Worm (Caenorhabditis elegans) whole organism, mixed stage, embryonic: Measurements from ENCODE around the gene F45E12.5.

Experiments
- M03D4.4 ChIP-seq: sonication (generic microtip); optimal IDR thresholded peaks from 2 replicates; lab custom pipeline; 2017; ENCODE audit warnings: mild to moderate bottlenecking, missing genetic modification characterization, missing compliant biosample characterization
- bed-3 ChIP-seq: fragments of 200-800 bp; sonication (Bioruptor generic); optimal IDR thresholded peaks from 3 replicates; lab custom pipeline; 2018; ENCODE audit warnings: mild to moderate bottlenecking, missing genetic modification characterization, moderate library complexity, missing compliant biosample characterization
- ceh-39 ChIP-seq: fragments of 150-350 bp; optimal IDR thresholded peaks from 2 replicates; lab custom pipeline; 2014; ENCODE audit warnings: missing biosample characterization, missing genetic modification characterization
- ceh-43 ChIP-seq: fragments of 200-800 bp; sonication (Bioruptor generic); optimal IDR thresholded peaks from 2 replicates; lab custom pipeline; 2018; ENCODE audit warnings: mild to moderate bottlenecking, missing genetic modification characterization, moderate library complexity, missing compliant biosample characterization
- ces-1 ChIP-seq: fragments of 150-350 bp; optimal IDR thresholded peaks from 2 replicates; lab custom pipeline; 2014; ENCODE audit warnings: missing biosample characterization, missing genetic modification reagents, missing genetic modification characterization
- cnd-1 ChIP-seq: fragments of 200-800 bp; sonication (Bioruptor generic); optimal IDR thresholded peaks from 2 replicates; lab custom pipeline; 2018; ENCODE audit warnings: mild to moderate bottlenecking, missing genetic modification characterization, missing compliant biosample characterization
- elt-1 ChIP-seq: sonication (generic microtip); optimal IDR thresholded peaks from 2 replicates; lab custom pipeline; 2017; ENCODE audit warnings: missing genetic modification characterization, mild to moderate bottlenecking, missing compliant biosample characterization, antibody characterized with exemption, moderate library complexity, borderline replicate concordance; ENCODE audit not compliant: insufficient read depth
- elt-3 ChIP-seq: fragments of 150-350 bp; optimal IDR thresholded peaks from 2 replicates; lab custom pipeline; 2014; ENCODE audit warnings: missing biosample characterization, missing genetic modification characterization
- ham-2 ChIP-seq: fragments of 200-800 bp; sonication (Bioruptor generic); optimal IDR thresholded peaks from 2 replicates; lab custom pipeline; 2018; ENCODE audit warnings: mild to moderate bottlenecking, missing genetic modification characterization, missing compliant biosample characterization
- hlh-1 ChIP-seq: fragments of 150-350 bp; optimal IDR thresholded peaks from 2 replicates; lab custom pipeline; 2014; ENCODE audit warnings: missing biosample characterization, missing genetic modification reagents, missing genetic modification characterization
- lin-13 ChIP-seq: fragments of 150-350 bp; optimal IDR thresholded peaks from 2 replicates; lab custom pipeline; 2014; ENCODE audit warnings: missing biosample characterization, missing genetic modification characterization
- lin-32 ChIP-seq: fragments of 200-800 bp; sonication (Bioruptor generic); optimal IDR thresholded peaks from 2 replicates; lab custom pipeline; 2018; ENCODE audit warnings: mild to moderate bottlenecking, missing genetic modification characterization, missing compliant biosample characterization
- lsy-2 ChIP-seq: fragments of 150-350 bp; optimal IDR thresholded peaks from 2 replicates; lab custom pipeline; 2014; ENCODE audit warnings: missing biosample characterization, missing genetic modification characterization
- mab-5 ChIP-seq: fragments of 150-350 bp; optimal IDR thresholded peaks from 2 replicates; lab custom pipeline; 2014; ENCODE audit warnings: missing biosample characterization, missing genetic modification characterization
- mep-1 ChIP-seq: fragments of 150-350 bp; optimal IDR thresholded peaks from 2 replicates; lab custom pipeline; 2017; ENCODE audit warnings: missing biosample characterization, missing genetic modification reagents, missing genetic modification characterization, inconsistent platforms
- mls-2 ChIP-seq: sonication (generic microtip); optimal IDR thresholded peaks from 2 replicates; lab custom pipeline; 2016; ENCODE audit warnings: mild to moderate bottlenecking, missing genetic modification characterization, moderate library complexity, missing compliant biosample characterization
- nhr-12 ChIP-seq: fragments of 150-350 bp; optimal IDR thresholded peaks from 2 replicates; lab custom pipeline; 2014; ENCODE audit warnings: missing biosample characterization, missing genetic modification characterization
- nhr-2 ChIP-seq: fragments of 150-350 bp; optimal IDR thresholded peaks from 2 replicates; lab custom pipeline; 2014; ENCODE audit warnings: missing biosample characterization, missing genetic modification characterization
- nhr-237 ChIP-seq: fragments of 150-350 bp; optimal IDR thresholded peaks from 2 replicates; lab custom pipeline; 2014; ENCODE audit warnings: missing biosample characterization, missing genetic modification characterization
- nhr-28 ChIP-seq: fragments of 150-350 bp; optimal IDR thresholded peaks from 2 replicates; lab custom pipeline; 2014; ENCODE audit warnings: missing biosample characterization, missing genetic modification characterization
- pha-4 ChIP-seq: fragments of 150-350 bp; optimal IDR thresholded peaks from 2 replicates; lab custom pipeline; 2018; ENCODE audit warnings: missing biosample characterization, missing genetic modification reagents, missing genetic modification characterization
- sem-2 ChIP-seq: fragments of 200-800 bp; sonication (Bioruptor generic); optimal IDR thresholded peaks from 2 replicates; lab custom pipeline; 2018; ENCODE audit warnings: mild to moderate bottlenecking, missing genetic modification characterization, missing compliant biosample characterization
- snpc-4 ChIP-seq: fragments of 150-350 bp; optimal IDR thresholded peaks from 2 replicates; lab custom pipeline; 2014; ENCODE audit warnings: missing biosample characterization, missing genetic modification characterization
- sptf-1 ChIP-seq: sonication (generic microtip); optimal IDR thresholded peaks from 2 replicates; lab custom pipeline; 2017; ENCODE audit warnings: mild to moderate bottlenecking, missing genetic modification characterization, moderate library complexity, missing compliant biosample characterization
- tbx-8 ChIP-seq: fragments of 200-800 bp; sonication (Bioruptor generic); optimal IDR thresholded peaks from 2 replicates; lab custom pipeline; 2018; ENCODE audit warnings: mild to moderate bottlenecking, missing genetic modification characterization, moderate library complexity, missing compliant biosample characterization
- unc-120 ChIP-seq: sonication (generic microtip); optimal IDR thresholded peaks from 2 replicates; lab custom pipeline; 2017; ENCODE audit warnings: missing genetic modification characterization, missing compliant biosample characterization; ENCODE audit not compliant: poor library complexity, severe bottlenecking
- unc-39 ChIP-seq: fragments of 150-350 bp; optimal IDR thresholded peaks from 2 replicates; lab custom pipeline; 2014; ENCODE audit warnings: missing biosample characterization, missing genetic modification characterization
- unc-62 ChIP-seq: fragments of 150-350 bp; optimal IDR thresholded peaks from 2 replicates; lab custom pipeline; 2014; ENCODE audit warnings: missing biosample characterization, missing genetic modification reagents, missing genetic modification characterization
- zip-8 ChIP-seq: fragments of 150-350 bp; optimal IDR thresholded peaks from 2 replicates; lab custom pipeline; 2014; ENCODE audit warnings: missing biosample characterization, missing genetic modification characterization
- ztf-11 ChIP-seq: fragments of 150-350 bp; optimal IDR thresholded peaks from 2 replicates; lab custom pipeline; 2014; ENCODE audit warnings: missing biosample characterization, missing genetic modification characterization

F45E12.5 gene

DNA sequence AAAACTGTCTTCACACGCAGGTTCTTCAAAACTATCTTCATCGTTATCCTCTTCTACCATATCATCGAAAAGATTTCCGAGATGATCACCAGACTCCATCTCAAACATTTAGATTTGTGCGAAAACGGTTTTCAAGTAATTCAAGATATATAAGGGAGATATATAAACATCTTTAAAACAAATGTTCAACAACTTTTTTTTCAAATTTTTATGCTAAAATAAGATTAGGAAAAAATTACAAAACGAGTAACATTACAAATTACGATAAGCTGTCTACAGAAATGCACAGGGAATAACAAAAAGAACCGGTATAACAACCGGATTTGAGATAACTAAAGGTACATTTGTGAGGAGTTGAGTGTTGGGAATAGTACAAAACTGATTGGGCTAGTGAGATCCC, 14.0 kb downstream of the F45E12.5 start, which contains the start of gene C30G12.6:
Gene C30G12.6, minus strand, starts transcription at position 101 of the 400 bp plus-strand sequence.
- no peak for TF ChIP-seq ces-1 (GFP tag; lab: Kevin White, UChicago)
- TF ChIP-seq elt-3, result no peak
- TF ChIP-seq mab-5 (tag; lab: Kevin White, UChicago), result no peak
- TF ChIP-seq bed-3, result no peak
- TF ChIP-seq sem-2 (GFP tag; lab: Kevin White, UChicago), result no peak
- no peak for TF ChIP-seq M03D4.4 (tag; lab: Kevin White, UChicago)
- TF ChIP-seq elt-1 (tag; lab: Kevin White, UChicago), result no peak
- no peak for TF ChIP-seq unc-62 (GFP tag; lab: Kevin White, UChicago)
- TF ChIP-seq sptf-1 (tag; lab: Kevin White, UChicago), result no peak
- TF ChIP-seq ztf-11 (tag; lab: Kevin White, UChicago), result no peak
- no peak for TF ChIP-seq ceh-43
- no peak for TF ChIP-seq unc-39 (tag; lab: Kevin White, UChicago)
- no peak for TF ChIP-seq lin-13 (tag; lab: Kevin White, UChicago)
- TF ChIP-seq hlh-1 (tag; lab: Kevin White, UChicago), result no peak
- TF ChIP-seq snpc-4 (tag; lab: Kevin White, UChicago), result no peak
- no peak for TF ChIP-seq unc-120 (tag; lab: Kevin White, UChicago)
- no peak for TF ChIP-seq ham-2 (GFP tag; lab: Kevin White, UChicago)
- TF ChIP-seq nhr-28 (tag; lab: Kevin White, UChicago), result no peak
- TF ChIP-seq pha-4 (tag; lab: Kevin White, UChicago), result no peak
- no peak for TF ChIP-seq zip-8 (tag; lab: Kevin White, UChicago)

DNA sequence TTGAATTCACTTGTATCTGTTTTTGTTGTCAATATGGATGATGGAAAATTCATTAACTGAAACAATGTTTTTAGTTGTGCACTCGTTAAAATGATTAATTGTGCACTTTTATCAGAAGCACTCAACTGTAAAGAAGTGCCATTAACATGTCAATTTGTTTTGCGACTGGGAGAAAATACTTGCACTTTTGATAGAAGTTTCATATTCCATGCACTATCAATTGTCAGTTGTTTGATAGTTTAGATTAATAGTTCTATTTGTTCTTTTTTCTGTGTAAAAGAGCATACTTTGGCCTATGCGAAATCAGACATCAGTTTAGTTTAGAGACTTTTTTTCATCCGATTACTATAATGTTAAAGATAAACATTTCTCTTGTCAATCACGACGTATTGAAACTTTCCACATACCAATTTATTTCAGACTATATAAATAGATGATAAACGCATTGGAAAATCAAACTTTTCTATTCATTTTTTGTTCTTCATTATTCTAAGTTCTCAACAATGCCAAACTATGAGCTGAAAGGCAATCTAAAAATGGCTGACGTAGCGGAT, 19.9 kb downstream of the F45E12.5 start, which contains the start of gene C30G12.2:
Gene C30G12.2, plus strand, starts transcription at position 504 of the 554 bp plus-strand sequence.
- TF ChIP-seq nhr-12 (tag; lab: Kevin White, UChicago), result no peak
- no peak for TF ChIP-seq unc-62 (GFP tag; lab: Kevin White, UChicago)
- TF ChIP-seq zip-8 (tag; lab: Kevin White, UChicago), result no peak
- TF ChIP-seq lsy-2 (tag; lab: Kevin White, UChicago), result no peak
- TF ChIP-seq lin-32 (GFP tag; lab: Kevin White, UChicago), result no peak
- TF ChIP-seq ceh-43, result no peak
- no peak for TF ChIP-seq pha-4 (tag; lab: Kevin White, UChicago)
- TF ChIP-seq mls-2, result no peak
- TF ChIP-seq lin-13 (tag; lab: Kevin White, UChicago), result no peak
- no peak for TF ChIP-seq ceh-39 (tag; lab: Kevin White, UChicago)
- no peak for TF ChIP-seq nhr-237
- TF ChIP-seq ham-2 (GFP tag; lab: Kevin White, UChicago), result no peak
- no peak for TF ChIP-seq nhr-28 (tag; lab: Kevin White, UChicago)
- no peak for TF ChIP-seq snpc-4 (tag; lab: Kevin White, UChicago)
- no peak for TF ChIP-seq sem-2 (GFP tag; lab: Kevin White, UChicago)
- TF ChIP-seq tbx-8, result no peak
- no peak for TF ChIP-seq sptf-1 (tag; lab: Kevin White, UChicago)
- no peak for TF ChIP-seq bed-3
- no peak for TF ChIP-seq cnd-1 (tag; lab: Kevin White, UChicago)
- no peak for TF ChIP-seq ztf-11 (tag; lab: Kevin White, UChicago)

DNA sequence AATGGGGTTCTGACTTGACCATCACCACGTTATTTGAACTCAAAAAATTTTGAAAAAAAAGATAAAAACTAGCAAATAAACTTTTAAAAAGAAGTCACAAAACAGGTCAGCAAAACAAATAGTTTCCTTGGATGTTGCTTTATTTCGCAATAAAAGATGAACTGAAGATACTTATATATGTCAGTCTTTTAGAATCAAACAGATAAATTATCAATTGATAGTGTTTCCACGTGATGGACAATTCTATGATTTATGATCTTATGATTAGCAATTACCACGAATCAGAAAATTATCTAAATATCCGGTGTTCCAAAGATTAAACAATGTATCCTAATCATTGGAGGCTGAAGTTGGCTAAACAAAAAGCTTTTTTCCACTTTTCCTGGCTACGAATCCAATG, 22.2 kb downstream of the F45E12.5 start:
- TF ChIP-seq lsy-2 (tag; lab: Kevin White, UChicago) (no peak), elt-3 (peak; percentile 73), sptf-1 (tag; lab: Kevin White, UChicago) (no peak)

DNA sequence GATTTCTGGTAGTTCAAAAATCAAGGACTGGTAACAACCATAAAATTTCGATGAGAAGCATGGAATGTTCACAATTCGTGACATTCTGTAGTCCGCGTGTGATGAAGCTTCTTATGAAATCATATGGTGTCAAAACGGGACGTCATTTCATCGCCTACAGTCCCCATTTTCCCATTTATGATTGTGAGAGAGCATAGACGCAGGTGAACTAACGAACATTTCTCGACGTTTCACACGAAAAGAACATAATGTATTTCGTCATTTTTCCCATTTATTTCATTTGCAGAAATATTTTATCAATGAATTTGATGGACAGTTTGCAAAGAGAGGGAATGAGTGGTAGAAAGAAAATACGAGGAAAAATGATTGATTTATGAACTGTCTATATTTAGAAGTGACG, 22.8 kb downstream of the F45E12.5 start:
- no peak for TF ChIP-seq mep-1
- TF ChIP-seq nhr-2, result no peak

DNA sequence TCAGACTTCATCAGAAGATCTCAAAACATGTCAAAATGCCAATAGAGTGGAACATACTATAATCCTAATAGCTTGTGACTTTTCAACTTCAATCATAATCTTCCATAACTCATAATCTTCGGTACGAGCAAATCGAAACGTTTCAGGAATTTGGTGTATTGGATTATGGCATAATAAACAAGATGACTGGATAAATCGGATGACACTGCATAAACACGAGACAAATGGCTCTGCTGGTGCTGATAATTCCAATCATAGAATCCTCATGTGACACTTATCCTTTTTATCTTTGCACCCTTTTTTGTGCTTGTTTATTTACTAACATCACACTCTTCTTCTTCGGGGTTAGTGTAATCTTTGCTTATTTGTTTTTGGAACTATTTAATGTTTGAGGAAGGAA, 26.9 kb downstream of the F45E12.5 start:
- TF ChIP-seq ceh-39 (tag; lab: Kevin White, UChicago) (no peak), ces-1 (GFP tag; lab: Kevin White, UChicago) (no peak), cnd-1 (tag; lab: Kevin White, UChicago) (no peak), ceh-43 (no peak), ham-2 (GFP tag; lab: Kevin White, UChicago) (no peak), pha-4 (tag; lab: Kevin White, UChicago) (no peak), bed-3 (no peak), lsy-2 (tag; lab: Kevin White, UChicago) (no peak)
